Fruit fly (Drosophila melanogaster) whole organism, prepupa: Measurements from ENCODE around the gene CG7328.

Source experiments
- Blimp-1 ChIP-seq: fragments of 200-800 bp; sonication (Bioruptor generic); optimal IDR thresholded peaks from 3 replicates; lab custom pipeline; 2017; ENCODE audit warnings: missing biosample characterization, missing genetic modification characterization, mild to moderate bottlenecking, moderate library complexity, missing genetic modification reagents
- CG10631 ChIP-seq: fragments of 200-800 bp; sonication (Bioruptor generic); optimal IDR thresholded peaks from 2 replicates; lab custom pipeline; 2016; ENCODE audit warnings: missing biosample characterization, missing genetic modification characterization
- CG11294 ChIP-seq: fragments of 200-800 bp; sonication (Bioruptor generic); IDR thresholded peaks from 2 replicates; pipeline ENCODE4 v1.3.6; 2022; ENCODE audit warnings: missing biosample characterization, missing genetic modification characterization
- CG11902 ChIP-seq: fragments of 200-800 bp; sonication (Bioruptor generic); optimal IDR thresholded peaks from 3 replicates; lab custom pipeline; 2016; ENCODE audit warnings: missing biosample characterization, missing genetic modification characterization
- CG15336 ChIP-seq: fragments of 200-800 bp; sonication (Bioruptor generic); IDR thresholded peaks from 2 replicates; pipeline ENCODE4 v1.3.6; 2022; ENCODE audit warnings: missing biosample characterization, missing genetic modification characterization
- CG1621 ChIP-seq: fragments of 200-800 bp; sonication (Bioruptor generic); optimal IDR thresholded peaks from 3 replicates; lab custom pipeline; 2018; ENCODE audit warnings: missing biosample characterization, mild to moderate bottlenecking, missing genetic modification characterization
- CG16779 ChIP-seq: fragments of 200-800 bp; sonication (Bioruptor generic); optimal IDR thresholded peaks from 3 replicates; lab custom pipeline; 2017; ENCODE audit warnings: missing biosample characterization, mild to moderate bottlenecking, missing genetic modification characterization
- CG3032 ChIP-seq: fragments of 200-800 bp; optimal IDR thresholded peaks from 2 replicates; lab custom pipeline; 2019; ENCODE audit warnings: missing biosample characterization, mild to moderate bottlenecking, missing genetic modification characterization, moderate library complexity
- CG31627 ChIP-seq: fragments of 200-800 bp; sonication (Bioruptor generic); optimal IDR thresholded peaks from 3 replicates; lab custom pipeline; 2016; ENCODE audit warnings: missing biosample characterization, missing genetic modification characterization
- CG34406 ChIP-seq: fragments of 200-800 bp; sonication (Bioruptor generic); optimal IDR thresholded peaks from 3 replicates; lab custom pipeline; 2016; ENCODE audit warnings: missing biosample characterization, missing genetic modification characterization
- CG3919 ChIP-seq: fragments of 200-800 bp; sonication (Bioruptor generic); optimal IDR thresholded peaks from 3 replicates; lab custom pipeline; 2016; ENCODE audit warnings: missing biosample characterization, missing genetic modification characterization
- CG4318 ChIP-seq: fragments of 200-800 bp; sonication (Bioruptor generic); optimal IDR thresholded peaks from 3 replicates; lab custom pipeline; 2017; ENCODE audit warnings: missing biosample characterization, mild to moderate bottlenecking, missing genetic modification characterization
- CG6163 ChIP-seq: fragments of 200-800 bp; sonication (Bioruptor generic); IDR thresholded peaks from 3 replicates; pipeline ENCODE4 v1.3.6; 2022; ENCODE audit warnings: missing biosample characterization, missing genetic modification characterization
- CG6276 ChIP-seq: fragments of 200-800 bp; sonication (Bioruptor generic); optimal IDR thresholded peaks from 2 replicates; lab custom pipeline; 2017; ENCODE audit warnings: missing biosample characterization, mild to moderate bottlenecking, missing genetic modification characterization
- CG6792 ChIP-seq: fragments of 200-800 bp; sonication (Bioruptor generic); optimal IDR thresholded peaks from 3 replicates; lab custom pipeline; 2016; ENCODE audit warnings: missing biosample characterization, missing genetic modification characterization
- CG6808 ChIP-seq: fragments of 200-800 bp; sonication (Bioruptor generic); optimal IDR thresholded peaks from 3 replicates; lab custom pipeline; 2017; ENCODE audit warnings: missing biosample characterization, missing genetic modification characterization, mild to moderate bottlenecking, moderate library complexity, missing genetic modification reagents
- CG6854 ChIP-seq: fragments of 200-800 bp; sonication (Bioruptor generic); optimal IDR thresholded peaks from 2 replicates; lab custom pipeline; 2017; ENCODE audit warnings: missing biosample characterization, mild to moderate bottlenecking, missing genetic modification characterization
- CG7368 ChIP-seq: fragments of 200-800 bp; sonication (Bioruptor generic); optimal IDR thresholded peaks from 3 replicates; lab custom pipeline; 2016; ENCODE audit warnings: missing biosample characterization, missing genetic modification characterization
- CG8119 ChIP-seq: fragments of 200-800 bp; sonication (Bioruptor generic); IDR thresholded peaks from 3 replicates; pipeline ENCODE4 v1.3.6; 2022; ENCODE audit warnings: missing biosample characterization, missing genetic modification characterization
- CG8319 ChIP-seq: fragments of 200-800 bp; sonication (Bioruptor generic); optimal IDR thresholded peaks from 3 replicates; lab custom pipeline; 2016; ENCODE audit warnings: missing biosample characterization, missing genetic modification characterization
- CG8632 ChIP-seq: fragments of 200-800 bp; sonication (Bioruptor generic); optimal IDR thresholded peaks from 3 replicates; lab custom pipeline; 2016; ENCODE audit warnings: missing biosample characterization, missing genetic modification characterization
- CG9139 ChIP-seq: fragments of 200-800 bp; sonication (Bioruptor generic); optimal IDR thresholded peaks from 3 replicates; lab custom pipeline; 2017; ENCODE audit warnings: missing biosample characterization, mild to moderate bottlenecking, missing genetic modification characterization
- Eip75B ChIP-seq: fragments of 200-800 bp; sonication (Bioruptor generic); optimal IDR thresholded peaks from 3 replicates; lab custom pipeline; 2016; ENCODE audit warnings: missing biosample characterization, missing genetic modification characterization
- Eip78C ChIP-seq: fragments of 200-800 bp; sonication (Bioruptor generic); peaks from one replicate; lab custom pipeline; 2016; ENCODE audit warnings: missing biosample characterization, missing genetic modification characterization
- Eip93F ChIP-seq: fragments of 200-800 bp; sonication (Bioruptor generic); optimal IDR thresholded peaks from 2 replicates; lab custom pipeline; 2016; ENCODE audit warnings: missing biosample characterization, mild to moderate bottlenecking, missing genetic modification characterization
- Ets96B ChIP-seq: fragments of 200-800 bp; optimal IDR thresholded peaks from 2 replicates; lab custom pipeline; 2019; ENCODE audit warnings: missing biosample characterization, mild to moderate bottlenecking, missing genetic modification characterization, moderate library complexity
- Gug ChIP-seq: fragments of 200-800 bp; sonication (Bioruptor generic); IDR thresholded peaks from 2 replicates; pipeline ENCODE4 v1.3.6; 2022; ENCODE audit warnings: missing biosample characterization, missing genetic modification characterization
- Hr38 ChIP-seq: sonication (Bioruptor generic); optimal IDR thresholded peaks from 2 replicates; lab custom pipeline; 2016; ENCODE audit warnings: missing biosample characterization, missing genetic modification characterization
- Hr39 ChIP-seq: fragments of 200-800 bp; sonication (Bioruptor generic); optimal IDR thresholded peaks from 2 replicates; lab custom pipeline; 2016; ENCODE audit warnings: missing biosample characterization, missing genetic modification characterization
- Lpt ChIP-seq: fragments of 200-800 bp; sonication (Bioruptor generic); optimal IDR thresholded peaks from 3 replicates; lab custom pipeline; 2016; ENCODE audit warnings: missing biosample characterization, missing genetic modification characterization
- Met ChIP-seq: fragments of 200-800 bp; sonication (Bioruptor generic); optimal IDR thresholded peaks from 3 replicates; lab custom pipeline; 2016; ENCODE audit warnings: missing biosample characterization, missing genetic modification characterization
- OdsH ChIP-seq: fragments of 200-800 bp; sonication (Bioruptor generic); optimal IDR thresholded peaks from 3 replicates; lab custom pipeline; 2016; ENCODE audit warnings: missing biosample characterization, missing genetic modification characterization
- Sox14 ChIP-seq: fragments of 200-800 bp; sonication (Bioruptor generic); optimal IDR thresholded peaks from 3 replicates; lab custom pipeline; 2016; ENCODE audit warnings: missing biosample characterization, missing genetic modification characterization
- Sox15 ChIP-seq: fragments of 200-800 bp; sonication (Bioruptor generic); optimal IDR thresholded peaks from 3 replicates; lab custom pipeline; 2016; ENCODE audit warnings: missing biosample characterization, missing genetic modification characterization
- achi ChIP-seq: fragments of 200-800 bp; sonication (Bioruptor generic); optimal IDR thresholded peaks from 3 replicates; lab custom pipeline; 2016; ENCODE audit warnings: missing biosample characterization, missing genetic modification characterization
- acj6 ChIP-seq: fragments of 200-800 bp; sonication (Bioruptor generic); optimal IDR thresholded peaks from 3 replicates; lab custom pipeline; 2016; ENCODE audit warnings: missing biosample characterization, missing genetic modification characterization
- cyc ChIP-seq: fragments of 200-800 bp; sonication (Bioruptor generic); optimal IDR thresholded peaks from 3 replicates; lab custom pipeline; 2016; ENCODE audit warnings: missing biosample characterization, missing genetic modification characterization
- esn ChIP-seq: fragments of 200-800 bp; sonication (Bioruptor generic); optimal IDR thresholded peaks from 2 replicates; lab custom pipeline; 2016; ENCODE audit warnings: missing biosample characterization, mild to moderate bottlenecking, missing genetic modification characterization, moderate library complexity
- fd85E ChIP-seq: fragments of 200-800 bp; sonication (Bioruptor generic); optimal IDR thresholded peaks from 3 replicates; lab custom pipeline; 2016; ENCODE audit warnings: missing biosample characterization, missing genetic modification characterization
- fkh ChIP-seq: fragments of 200-800 bp; sonication (Bioruptor generic); optimal IDR thresholded peaks from 3 replicates; lab custom pipeline; 2017; ENCODE audit warnings: missing biosample characterization, mild to moderate bottlenecking, missing genetic modification characterization, moderate library complexity
- lz ChIP-seq: fragments of 200-800 bp; sonication (Bioruptor generic); optimal IDR thresholded peaks from 3 replicates; lab custom pipeline; 2016; ENCODE audit warnings: missing biosample characterization, missing genetic modification characterization
- net ChIP-seq: fragments of 200-800 bp; sonication (Bioruptor generic); optimal IDR thresholded peaks from 3 replicates; lab custom pipeline; 2016; ENCODE audit warnings: missing biosample characterization, missing genetic modification characterization
- pdm3 ChIP-seq: fragments of 200-800 bp; sonication (Bioruptor generic); optimal IDR thresholded peaks from 3 replicates; lab custom pipeline; 2016; ENCODE audit warnings: missing biosample characterization, missing genetic modification characterization
- ss ChIP-seq, 2 experiments: fragments of 200-800 bp; sonication (Bioruptor generic); optimal IDR thresholded peaks; 2 replicates in 1 of 2; 3 replicates in 1 of 2; lab custom pipeline; 2017 to 2018; ENCODE audit warnings: mild to moderate bottlenecking in 2 of 2, missing biosample characterization in 2 of 2, missing genetic modification characterization in 2 of 2, moderate library complexity in 1 of 2
- svp ChIP-seq: fragments of 200-800 bp; sonication (Bioruptor generic); peaks from one replicate; lab custom pipeline; 2016; ENCODE audit warnings: missing biosample characterization, missing genetic modification characterization

The CG7328 gene

DNA sequence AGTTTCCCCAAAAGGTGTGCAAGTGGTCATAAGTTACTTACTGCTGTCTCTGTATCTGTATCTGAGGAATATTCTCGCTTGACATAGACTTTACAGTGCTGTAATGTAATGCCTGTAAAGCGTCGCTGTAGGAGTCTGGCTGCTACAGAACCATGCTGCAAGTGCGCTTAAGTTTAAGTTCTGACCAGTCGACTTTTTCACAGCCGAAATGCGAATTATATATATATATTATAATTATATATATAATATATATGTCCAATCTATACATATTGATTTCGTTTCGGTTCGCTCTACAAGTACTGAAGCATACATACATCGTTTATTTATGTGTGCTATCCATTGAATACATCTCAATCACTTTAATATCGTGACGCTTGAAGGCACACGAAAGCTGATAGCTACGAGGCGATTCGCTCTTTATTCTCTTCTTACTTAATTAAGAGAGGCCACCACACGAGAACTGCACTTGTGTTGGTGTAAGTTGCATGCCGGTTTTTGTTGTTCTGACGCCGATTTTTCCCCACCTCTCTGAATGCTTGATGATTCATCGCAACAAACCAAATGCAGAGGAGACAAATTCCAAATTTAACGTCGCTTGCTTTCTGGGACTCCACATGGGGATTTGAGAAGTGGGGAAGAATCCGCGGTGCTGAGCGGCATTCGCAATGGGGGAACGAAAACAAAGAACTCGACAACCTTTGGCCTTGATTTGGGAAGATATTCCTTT, 46.0 kb upstream of the CG7328 start (continued):
- TF ChIP-seq Met (GFP tag; lab: Kevin White, UChicago) (no peak), achi (GFP tag; lab: Kevin White, UChicago) (no peak), Gug (GFP tag; lab: Robert Waterston, UW) (no peak), Sox15 (GFP tag; lab: Kevin White, UChicago) (no peak), CG6808 (GFP tag; lab: Kevin White, UChicago) (peak; percentile 24), Sox14 (GFP tag; lab: Kevin White, UChicago) (peak; percentile 55), CG4318 (GFP tag; lab: Kevin White, UChicago) (no peak), CG8319 (GFP tag; lab: Kevin White, UChicago) (no peak), esn (GFP tag; lab: Kevin White, UChicago) (no peak), CG16779 (tag; lab: Kevin White, UChicago) (peak; percentile 17), CG1621 (tag; lab: Kevin White, UChicago) (no peak), lz (GFP tag; lab: Kevin White, UChicago) (no peak), CG3919 (no peak), fkh (GFP tag; lab: Kevin White, UChicago) (peak; percentile 41), CG7368 (GFP tag; lab: Kevin White, UChicago) (no peak), CG11902 (no peak), CG6163 (GFP tag; lab: Robert Waterston, UW) (peak; percentile 50; the same call in 2 of the 3 replicates)

DNA sequence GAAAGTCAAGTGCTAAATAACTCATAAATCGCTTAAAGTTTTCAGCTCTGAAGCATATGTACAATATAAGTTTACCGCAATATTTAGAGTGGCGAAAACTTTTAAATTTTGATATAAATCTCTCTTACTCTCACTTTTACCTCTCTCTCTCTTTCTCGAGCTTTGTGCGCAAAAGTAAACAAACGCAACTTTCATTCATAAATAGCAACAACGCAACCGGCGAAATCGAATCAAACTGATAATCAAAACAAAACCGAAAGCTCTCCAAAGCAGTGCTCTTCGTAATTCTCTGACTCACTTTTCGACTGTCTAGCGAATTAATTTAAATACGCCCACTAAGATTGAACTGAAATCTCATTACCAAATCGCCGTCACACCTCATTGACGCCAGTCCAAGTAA, 45.5 kb upstream of the CG7328 start:
- TF ChIP-seq Eip78C (GFP tag; lab: Kevin White, UChicago) (peak; percentile 65), CG8119 (GFP tag; lab: Robert Waterston, UW) (no peak), Blimp-1 (GFP tag; lab: Kevin White, UChicago) (peak; percentile 62)

DNA sequence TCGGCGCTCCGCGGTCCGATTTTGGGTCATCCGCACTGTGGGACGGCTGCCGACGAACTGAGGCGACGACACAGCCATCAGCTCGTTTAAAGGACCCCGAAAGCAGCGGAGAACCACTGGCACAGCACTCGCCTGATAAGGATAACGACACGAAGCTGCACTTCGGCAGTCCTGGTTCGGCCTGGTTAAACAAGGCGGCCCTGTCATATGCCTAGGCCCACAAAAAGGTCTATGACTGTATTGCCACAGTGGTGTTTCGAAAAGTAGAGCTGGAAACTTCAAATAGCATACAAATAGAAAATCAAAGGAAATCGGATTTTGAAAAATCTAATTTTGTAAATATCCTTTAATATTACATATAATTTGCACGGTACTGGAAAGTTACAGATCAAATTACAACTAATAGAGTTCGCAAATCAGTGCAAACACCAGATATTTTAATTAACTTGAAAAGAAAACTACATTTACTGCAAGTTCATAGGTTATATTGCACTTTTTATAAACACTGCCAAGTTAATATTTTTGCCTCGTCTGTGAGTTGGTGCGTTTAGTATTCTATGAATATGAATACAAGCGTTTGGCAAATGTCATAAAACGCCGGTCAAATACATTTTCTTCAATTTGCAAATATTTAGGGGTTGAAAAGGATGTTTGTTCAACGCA, 44.9 kb upstream of the CG7328 start:
- TF ChIP-seq acj6 (GFP tag; lab: Kevin White, UChicago) (peak; percentile 81), CG15336 (GFP tag; lab: Robert Waterston, UW) (peak; percentile 71), Ets96B (tag; lab: Kevin White, UChicago) (peak; percentile 60), CG3919 (peak; percentile 28), CG10631 (GFP tag; lab: Kevin White, UChicago) (peak; percentile 67), CG34406 (GFP tag; lab: Kevin White, UChicago) (peak; percentile 50), CG8119 (GFP tag; lab: Robert Waterston, UW) (peak; percentile 76), CG6854 (GFP tag; lab: Kevin White, UChicago) (no peak), CG11294 (no peak), Blimp-1 (GFP tag; lab: Kevin White, UChicago) (no peak), Eip78C (GFP tag; lab: Kevin White, UChicago) (peak; percentile 95), svp (GFP tag; lab: Kevin White, UChicago) (peak; percentile 77), Lpt (GFP tag; lab: Kevin White, UChicago) (peak; percentile 11), CG6808 (GFP tag; lab: Kevin White, UChicago) (no peak), OdsH (GFP tag; lab: Kevin White, UChicago) (peak; percentile 81), Eip75B (GFP tag; lab: Kevin White, UChicago) (peak; percentile 37), Eip93F (GFP tag; lab: Kevin White, UChicago) (no peak), CG6163 (GFP tag; lab: Robert Waterston, UW) (0 out of 3 replicates have a peak, but pooled peaks have one; percentile 42), cyc (GFP tag; lab: Kevin White, UChicago) (no peak), CG8632 (GFP tag; lab: Kevin White, UChicago) (peak; percentile 72), CG3032 (tag; lab: Kevin White, UChicago) (peak; percentile 38), net (GFP tag; lab: Kevin White, UChicago) (peak; percentile 70), CG6276 (peak; percentile 31), ss (GFP tag; optimal IDR thresholded peaks at IDR 0.05; lab: Kevin White, UChicago) (peak; percentile 39 to 68), Gug (GFP tag; lab: Robert Waterston, UW) (no peak), Hr39 (GFP tag; lab: Kevin White, UChicago) (peak; percentile 48), Hr38 (no peak), pdm3 (GFP tag; lab: Kevin White, UChicago) (peak; percentile 79), CG8319 (GFP tag; lab: Kevin White, UChicago) (no peak), CG31627 (GFP tag; lab: Kevin White, UChicago) (peak; percentile 62), CG9139 (GFP tag; lab: Kevin White, UChicago) (no peak), fd85E (no peak), CG6792 (GFP tag; lab: Kevin White, UChicago) (peak; percentile 49), CG7368 (GFP tag; lab: Kevin White, UChicago) (peak; percentile 15), Sox15 (GFP tag; lab: Kevin White, UChicago) (peak; percentile 66)
